Fruit fly (Drosophila melanogaster): Measurements from ENCODE around the gene CG42857.

- TF ChIP-seq CG7786 (GFP tag; optimal IDR thresholded peaks at IDR 0.05), result no peak
- no peak for TF ChIP-seq CG14050 (GFP tag; IDR thresholded peaks at IDR 0.05)
- no peak for TF ChIP-seq Adf1 (GFP tag; IDR thresholded peaks at IDR 0.05)
- no peak for TF ChIP-seq CG9437 (GFP tag; optimal IDR thresholded peaks at IDR 0.05)
- no peak for TF ChIP-seq CG5953 (GFP tag; IDR thresholded peaks at IDR 0.05)
Measured at dm6 chr3R:9812447-9812846, 8.5 kb downstream of the CG42857 start, which contains the start of gene CG8534.

Data from whole organism, embryonic.